Fruit fly (Drosophila melanogaster) whole organism, embryonic: ENCODE data around the gene Arpc4.

Source experiments
- Atf6 ChIP-seq: fragments of 200-800 bp; sonication (Bioruptor generic); IDR thresholded peaks from 2 replicates; pipeline ENCODE4 v1.3.6; 2022; ENCODE audit warnings: missing biosample characterization, missing genetic modification characterization
- B-H2 ChIP-seq: fragments of 200-800 bp; sonication (Bioruptor generic); optimal IDR thresholded peaks from 2 replicates; lab custom pipeline; 2018; ENCODE audit warnings: missing biosample characterization, mild to moderate bottlenecking, missing genetic modification characterization
- CG10543 ChIP-seq: fragments of 200-800 bp; sonication (Bioruptor generic); optimal IDR thresholded peaks from 3 replicates; lab custom pipeline; 2017; ENCODE audit warnings: missing biosample characterization, mild to moderate bottlenecking, missing genetic modification characterization, moderate library complexity
- CG12104 ChIP-seq: fragments of 200-800 bp; sonication (Bioruptor generic); optimal IDR thresholded peaks from 3 replicates; lab custom pipeline; 2016; ENCODE audit warnings: missing biosample characterization, missing genetic modification characterization
- CG12155 ChIP-seq: fragments of 200-800 bp; sonication (Bioruptor generic); optimal IDR thresholded peaks from 3 replicates; lab custom pipeline; 2016; ENCODE audit warnings: missing biosample characterization, missing genetic modification characterization
- CG13894 ChIP-seq: fragments of 200-800 bp; sonication (Bioruptor generic); optimal IDR thresholded peaks from 3 replicates; lab custom pipeline; 2018; ENCODE audit warnings: missing biosample characterization, mild to moderate bottlenecking, missing genetic modification characterization, moderate library complexity
- CG15011 ChIP-seq: fragments of 200-800 bp; sonication (Bioruptor generic); optimal IDR thresholded peaks from 3 replicates; lab custom pipeline; 2018; ENCODE audit warnings: missing biosample characterization, mild to moderate bottlenecking, missing genetic modification characterization
- CG15696 ChIP-seq: fragments of 200-800 bp; sonication (Bioruptor generic); optimal IDR thresholded peaks from 2 replicates; lab custom pipeline; 2019; ENCODE audit warnings: missing biosample characterization, mild to moderate bottlenecking, missing genetic modification characterization, moderate library complexity
- CG17568 ChIP-seq: fragments of 200-800 bp; sonication (Bioruptor generic); optimal IDR thresholded peaks from 2 replicates; lab custom pipeline; 2018; ENCODE audit warnings: missing biosample characterization, mild to moderate bottlenecking, missing genetic modification characterization, moderate library complexity
- CG18599 ChIP-seq: fragments of 200-800 bp; sonication (Bioruptor generic); optimal IDR thresholded peaks from 3 replicates; lab custom pipeline; 2017; ENCODE audit warnings: missing biosample characterization, missing genetic modification characterization, mild to moderate bottlenecking, moderate library complexity, missing genetic modification reagents
- CG32772 ChIP-seq: fragments of 200-800 bp; sonication (Bioruptor generic); IDR thresholded peaks from 2 replicates; pipeline ENCODE4 v1.3.6; 2022; ENCODE audit warnings: missing biosample characterization, missing genetic modification characterization
- CG42726 ChIP-seq: fragments of 200-800 bp; sonication (Bioruptor generic); IDR thresholded peaks from 2 replicates; pipeline ENCODE4 v1.3.6; 2022; ENCODE audit warnings: missing biosample characterization, missing genetic modification characterization; ENCODE audit not compliant: partially characterized antibody
- CG6175 ChIP-seq: fragments of 200-800 bp; sonication (Bioruptor generic); IDR thresholded peaks from 3 replicates; pipeline ENCODE4 v1.3.6; 2022; ENCODE audit warnings: missing biosample characterization, missing genetic modification characterization
- CG7556 ChIP-seq: fragments of 200-800 bp; sonication (Bioruptor generic); optimal IDR thresholded peaks from 2 replicates; lab custom pipeline; 2017; ENCODE audit warnings: missing biosample characterization, mild to moderate bottlenecking, missing genetic modification characterization
- CG7928 ChIP-seq: fragments of 200-800 bp; sonication (Bioruptor generic); optimal IDR thresholded peaks from 2 replicates; lab custom pipeline; 2017; ENCODE audit warnings: missing biosample characterization, mild to moderate bottlenecking, missing genetic modification characterization
- CG9932 ChIP-seq: fragments of 200-800 bp; sonication (Bioruptor generic); IDR thresholded peaks from 2 replicates; pipeline ENCODE4 v1.3.6; 2022; ENCODE audit warnings: missing biosample characterization, missing genetic modification characterization
- Dek ChIP-seq: fragments of 200-800 bp; sonication (Bioruptor generic); optimal IDR thresholded peaks from 3 replicates; lab custom pipeline; 2019; ENCODE audit warnings: missing biosample characterization, mild to moderate bottlenecking, missing genetic modification characterization, moderate library complexity
- Fer1 ChIP-seq: fragments of 200-800 bp; sonication (Bioruptor generic); optimal IDR thresholded peaks from 2 replicates; lab custom pipeline; 2017; ENCODE audit warnings: missing biosample characterization, mild to moderate bottlenecking, missing genetic modification characterization
- GATAe ChIP-seq: fragments of 200-800 bp; sonication (Bioruptor generic); conservative IDR thresholded peaks from 2 replicates; pipeline ENCODE4 v1.3.6; 2022; ENCODE audit warnings: missing biosample characterization, missing genetic modification characterization
- HLH3B ChIP-seq: fragments of 200-800 bp; sonication (Bioruptor generic); IDR thresholded peaks from 2 replicates; pipeline ENCODE4 v1.3.6; 2022; ENCODE audit warnings: missing biosample characterization, missing genetic modification characterization
- Hey ChIP-seq: fragments of 200-800 bp; sonication (Bioruptor generic); optimal IDR thresholded peaks from 3 replicates; lab custom pipeline; 2018; ENCODE audit warnings: missing biosample characterization, mild to moderate bottlenecking, missing genetic modification characterization
- Hmr ChIP-seq: fragments of 200-800 bp; sonication (Bioruptor generic); optimal IDR thresholded peaks from 3 replicates; lab custom pipeline; 2017; ENCODE audit warnings: mild to moderate bottlenecking, missing biosample characterization, missing genetic modification reagents, missing genetic modification characterization
- Lhr ChIP-seq: fragments of 200-800 bp; sonication (Bioruptor generic); optimal IDR thresholded peaks from 3 replicates; lab custom pipeline; 2017; ENCODE audit warnings: mild to moderate bottlenecking, missing biosample characterization, missing genetic modification reagents, missing genetic modification characterization
- Sox100B ChIP-seq: fragments of 200-800 bp; sonication (Bioruptor generic); optimal IDR thresholded peaks from 3 replicates; lab custom pipeline; 2018; ENCODE audit warnings: missing biosample characterization, mild to moderate bottlenecking, missing genetic modification characterization
- Sry-δ ChIP-seq: fragments of 200-800 bp; sonication (Bioruptor generic); optimal IDR thresholded peaks from 2 replicates; lab custom pipeline; 2016; ENCODE audit warnings: missing biosample characterization, missing genetic modification characterization
- Stat92E ChIP-seq, 3 experiments: fragments of >200 bp in 2 of 3; fragments of 200-800 bp in 1 of 3; sonication (Bioruptor generic) in 1 of 3; optimal IDR thresholded peaks; 2 replicates each; lab custom pipeline; 2017 to 2019; ENCODE audit warnings: missing biosample characterization in 3 of 3, missing genetic modification characterization in 3 of 3, mild to moderate bottlenecking in 1 of 3, moderate library complexity in 1 of 3
- abd-A ChIP-seq: fragments of 200-800 bp; sonication (Bioruptor generic); optimal IDR thresholded peaks from 3 replicates; lab custom pipeline; 2019; ENCODE audit warnings: missing biosample characterization, mild to moderate bottlenecking, missing genetic modification characterization, moderate library complexity
- ap ChIP-seq: fragments of 200-800 bp; sonication (Bioruptor generic); IDR thresholded peaks from 2 replicates; pipeline ENCODE4 v1.3.6; 2022; ENCODE audit warnings: missing biosample characterization, missing genetic modification characterization
- cas ChIP-seq: fragments of 200-800 bp; sonication (Bioruptor generic); IDR thresholded peaks from 2 replicates; pipeline ENCODE4 v1.3.6; 2022; ENCODE audit warnings: missing biosample characterization, missing genetic modification characterization
- cg ChIP-seq: fragments of 200-800 bp; sonication (Bioruptor generic); optimal IDR thresholded peaks from 3 replicates; lab custom pipeline; 2019; ENCODE audit warnings: missing biosample characterization, mild to moderate bottlenecking, missing genetic modification characterization, moderate library complexity
- chinmo ChIP-seq: fragments of 200-800 bp; sonication (Bioruptor generic); IDR thresholded peaks from 4 replicates; pipeline ENCODE4 v1.3.6; 2022; ENCODE audit warnings: missing biosample characterization, missing genetic modification characterization; ENCODE audit not compliant: partially characterized antibody
- ci ChIP-seq: fragments of 200-800 bp; sonication (Bioruptor generic); IDR thresholded peaks from 3 replicates; pipeline ENCODE4 v1.3.6; 2022; ENCODE audit warnings: missing biosample characterization, missing genetic modification characterization
- crol ChIP-seq: fragments of 200-800 bp; sonication (Bioruptor generic); IDR thresholded peaks from 2 replicates; pipeline ENCODE4 v1.3.6; 2022; ENCODE audit warnings: missing biosample characterization, missing genetic modification characterization
- ftz-f1 ChIP-seq: fragments of 200-800 bp; sonication (Bioruptor generic); optimal IDR thresholded peaks from 2 replicates; lab custom pipeline; 2016; ENCODE audit warnings: missing biosample characterization, missing genetic modification characterization
- gem ChIP-seq: fragments of 200-800 bp; sonication (Bioruptor generic); optimal IDR thresholded peaks from 2 replicates; lab custom pipeline; 2019; ENCODE audit warnings: missing biosample characterization, mild to moderate bottlenecking, missing genetic modification characterization, moderate library complexity
- ind ChIP-seq: fragments of 200-800 bp; sonication (Bioruptor generic); optimal IDR thresholded peaks from 3 replicates; lab custom pipeline; 2016; ENCODE audit warnings: missing biosample characterization, missing genetic modification characterization
- kah ChIP-seq: fragments of 200-800 bp; sonication (Bioruptor generic); optimal IDR thresholded peaks from 2 replicates; lab custom pipeline; 2018; ENCODE audit warnings: missing biosample characterization, mild to moderate bottlenecking, missing genetic modification characterization
- kay ChIP-seq: fragments of 200-800 bp; sonication (Bioruptor generic); optimal IDR thresholded peaks from 2 replicates; lab custom pipeline; 2016; ENCODE audit warnings: missing biosample characterization, missing genetic modification characterization
- lbe ChIP-seq: fragments of 200-800 bp; sonication (Bioruptor generic); optimal IDR thresholded peaks from 2 replicates; lab custom pipeline; 2016; ENCODE audit warnings: missing biosample characterization, mild to moderate bottlenecking, missing genetic modification characterization
- lov ChIP-seq, 2 experiments: fragments of 200-800 bp in 1 of 2; fragments of >200 bp in 1 of 2; sonication (Bioruptor generic) in 1 of 2; IDR thresholded peaks in 1 of 2; optimal IDR thresholded peaks in 1 of 2; 2 replicates in 1 of 2; 3 replicates in 1 of 2; pipeline versions ENCODE4 v1.3.6 to Lab custom; 2017 to 2022; ENCODE audit warnings: missing biosample characterization in 1 of 2, missing genetic modification characterization in 1 of 2
- luna ChIP-seq: fragments of 200-800 bp; sonication (Bioruptor generic); optimal IDR thresholded peaks from 2 replicates; lab custom pipeline; 2016; ENCODE audit warnings: missing biosample characterization, missing genetic modification characterization
- mirr ChIP-seq: fragments of 200-800 bp; sonication (Bioruptor generic); optimal IDR thresholded peaks from 3 replicates; lab custom pipeline; 2018; ENCODE audit warnings: missing biosample characterization, mild to moderate bottlenecking, missing genetic modification characterization
- sc ChIP-seq, 3 experiments: fragments of >200 bp in 2 of 3; fragments of 200-800 bp in 1 of 3; sonication (Bioruptor generic) in 1 of 3; optimal IDR thresholded peaks; 2 replicates in 2 of 3; 3 replicates in 1 of 3; lab custom pipeline; 2017; ENCODE audit warnings: mild to moderate bottlenecking in 1 of 3, missing biosample characterization in 1 of 3, missing genetic modification characterization in 1 of 3, missing genetic modification reagents in 1 of 3
- scrt ChIP-seq: fragments of 200-800 bp; sonication (Bioruptor generic); optimal IDR thresholded peaks from 2 replicates; lab custom pipeline; 2018; ENCODE audit warnings: missing biosample characterization, mild to moderate bottlenecking, missing genetic modification characterization, moderate library complexity
- sim ChIP-seq: fragments of 200-800 bp; sonication (Bioruptor generic); IDR thresholded peaks from 2 replicates; pipeline ENCODE4 v1.3.6; 2022; ENCODE audit warnings: missing biosample characterization, missing genetic modification characterization
- sug ChIP-seq: fragments of 200-800 bp; optimal IDR thresholded peaks from 2 replicates; lab custom pipeline; 2019; ENCODE audit warnings: missing biosample characterization, mild to moderate bottlenecking, missing genetic modification characterization, moderate library complexity
- vvl ChIP-seq: fragments of 200-800 bp; sonication (Bioruptor generic); IDR thresholded peaks from 2 replicates; pipeline ENCODE4 v1.3.6; 2022; ENCODE audit warnings: missing biosample characterization, missing genetic modification characterization

The Arpc4 gene

dm6 chr2L:6084694-6085093 is 40.2 kb upstream of the Arpc4 start (continued):
- TF ChIP-seq CG15011 (GFP tag; lab: Kevin White, UChicago) (no peak), Hey (tag; lab: Kevin White, UChicago) (peak; percentile 7), sim (no peak), gem (tag; lab: Kevin White, UChicago) (no peak), lov (optimal IDR thresholded peaks at IDR 0.05; lab: Kevin White, UChicago) (no peak), lov (GFP tag; IDR thresholded peaks at IDR 0.05; lab: Robert Waterston, UW) (no peak), GATAe (GFP tag; lab: Robert Waterston, UW) (peak; percentile 51; the same call in 1 of the 2 replicates), HLH3B (no peak), mirr (peak; percentile 85), kay (GFP tag; lab: Kevin White, UChicago) (no peak), ci (GFP tag; lab: Robert Waterston, UW) (no peak), CG7556 (GFP tag; lab: Kevin White, UChicago) (no peak), CG15696 (tag; lab: Kevin White, UChicago) (no peak)
- TF ChIP-seq, all 482 proteins: peak for 17

- no peak for TF ChIP-seq CG7928
- TF ChIP-seq CG6175, result 0 out of 3 replicates have a peak, but pooled peaks have one; percentile 34
- TF ChIP-seq scrt (GFP tag; lab: Kevin White, UChicago), result peak; percentile 58
- TF ChIP-seq Atf6, result peak; percentile 13; the same call in 1 of the 2 replicates
- peak; percentile 96 for TF ChIP-seq CG13894 (tag; lab: Kevin White, UChicago)
- no peak for TF ChIP-seq ap (GFP tag; lab: Robert Waterston, UW)
- no peak for TF ChIP-seq Lhr (GFP tag; lab: Kevin White, UChicago)
- TF ChIP-seq lbe (GFP tag; lab: Kevin White, UChicago), result peak; percentile 3
- no peak for TF ChIP-seq CG12104 (GFP tag; lab: Kevin White, UChicago)
- TF ChIP-seq CG32772 (GFP tag; lab: Robert Waterston, UW), result no peak
- no peak for TF ChIP-seq Sry-δ (GFP tag; lab: Kevin White, UChicago)
- TF ChIP-seq vvl (GFP tag; lab: Robert Waterston, UW), result peak; percentile 36; the same call in 1 of the 2 replicates
- TF ChIP-seq CG18599 (GFP tag; lab: Kevin White, UChicago), result peak; percentile 50
- TF ChIP-seq Fer1 (GFP tag; lab: Kevin White, UChicago), result peak; percentile 31
- no peak for TF ChIP-seq ind (GFP tag; lab: Kevin White, UChicago)
- TF ChIP-seq CG17568 (GFP tag; lab: Kevin White, UChicago), result no peak
- TF ChIP-seq cas (GFP tag; lab: Robert Waterston, UW), result 0 out of 2 replicates have a peak, but pooled peaks have one; percentile 9
- peak; percentile 80 for TF ChIP-seq crol (GFP tag; lab: Robert Waterston, UW)
- peak; percentile 27 for TF ChIP-seq cg
- peak; percentile 41 for TF ChIP-seq sug
- no peak for TF ChIP-seq Stat92E (GFP tag; optimal IDR thresholded peaks at IDR 0.05; lab: Kevin White, UChicago)
- peak; percentile 48 for TF ChIP-seq GATAe (GFP tag; lab: Robert Waterston, UW)
- peak; percentile 90 for TF ChIP-seq CG10543 (GFP tag; lab: Kevin White, UChicago)
- no peak for TF ChIP-seq Dek (tag; lab: Kevin White, UChicago)
- TF ChIP-seq chinmo (GFP tag; lab: Robert Waterston, UW), result peak; percentile 90; the same call in 3 of the 4 replicates
- TF ChIP-seq luna, result no peak
- peak; percentile 10 for TF ChIP-seq ftz-f1 (GFP tag; lab: Kevin White, UChicago)
- TF ChIP-seq Sox100B (GFP tag; lab: Kevin White, UChicago), result no peak
- peak; percentile 40 for TF ChIP-seq Hmr
- no peak for TF ChIP-seq kah (GFP tag; lab: Kevin White, UChicago)
- TF ChIP-seq CG12155 (GFP tag; lab: Kevin White, UChicago), result peak; percentile 23
- peak; percentile 93 for TF ChIP-seq abd-A (tag; lab: Kevin White, UChicago)
- TF ChIP-seq CG42726 (GFP tag; lab: Robert Waterston, UW), result peak; percentile 71
- TF ChIP-seq sc (optimal IDR thresholded peaks at IDR 0.05; lab: Kevin White, UChicago), result no peak
- TF ChIP-seq sc (GFP tag; optimal IDR thresholded peaks at IDR 0.05; lab: Kevin White, UChicago), result no peak
- TF ChIP-seq B-H2, result peak; percentile 79
- peak; percentile 59; the same call in 1 of the 2 replicates for TF ChIP-seq CG9932 (GFP tag; lab: Robert Waterston, UW)
Measured at dm6 chr2L:6085733-6086317, 39.1 kb upstream of the Arpc4 start.
